Fruit fly (Drosophila melanogaster) whole organism, embryonic: Measurements from ENCODE around the gene snk.

ENCODE experiments used
- Adf1 ChIP-seq: fragments of 200-800 bp; sonication (Bioruptor generic); IDR thresholded peaks from 2 replicates; pipeline ENCODE4 v1.3.6; 2022; ENCODE audit warnings: missing biosample characterization, missing genetic modification characterization
- CG10209 ChIP-seq: fragments of 200-800 bp; sonication (Bioruptor generic); optimal IDR thresholded peaks from 3 replicates; lab custom pipeline; 2017; ENCODE audit warnings: missing biosample characterization, mild to moderate bottlenecking, missing genetic modification characterization, missing genetic modification reagents
- CG1024 ChIP-seq: fragments of 200-800 bp; sonication (Bioruptor generic); IDR thresholded peaks from 2 replicates; pipeline ENCODE4 v1.3.6; 2022; ENCODE audit warnings: missing biosample characterization, missing genetic modification characterization
- CG10274 ChIP-seq: fragments of 200-800 bp; sonication (Bioruptor generic); optimal IDR thresholded peaks from 3 replicates; lab custom pipeline; 2017; ENCODE audit warnings: missing biosample characterization, mild to moderate bottlenecking, missing genetic modification characterization
- CG14710 ChIP-seq: fragments of 200-800 bp; sonication (Bioruptor generic); optimal IDR thresholded peaks from 3 replicates; lab custom pipeline; 2019; ENCODE audit warnings: missing biosample characterization, mild to moderate bottlenecking, missing genetic modification characterization, moderate library complexity
- CG15696 ChIP-seq: fragments of 200-800 bp; sonication (Bioruptor generic); optimal IDR thresholded peaks from 2 replicates; lab custom pipeline; 2019; ENCODE audit warnings: missing biosample characterization, mild to moderate bottlenecking, missing genetic modification characterization, moderate library complexity
- CG1602 ChIP-seq: fragments of 200-800 bp; sonication (Bioruptor generic); optimal IDR thresholded peaks from 3 replicates; lab custom pipeline; 2016; ENCODE audit warnings: missing biosample characterization, missing genetic modification characterization
- CG16779 ChIP-seq: fragments of 200-800 bp; sonication (Bioruptor generic); IDR thresholded peaks from 2 replicates; pipeline ENCODE4 v1.3.6; 2022; ENCODE audit warnings: missing biosample characterization, missing genetic modification characterization
- CG17186 ChIP-seq: fragments of 200-800 bp; sonication (Bioruptor generic); optimal IDR thresholded peaks from 3 replicates; lab custom pipeline; 2017; ENCODE audit warnings: missing biosample characterization, missing genetic modification reagents, missing genetic modification characterization
- CG18476 ChIP-seq: fragments of 200-800 bp; sonication (Bioruptor generic); optimal IDR thresholded peaks from 2 replicates; lab custom pipeline; 2016; ENCODE audit warnings: missing biosample characterization, mild to moderate bottlenecking, missing genetic modification characterization
- CG31441 ChIP-seq: fragments of 200-800 bp; sonication (Bioruptor generic); IDR thresholded peaks from 2 replicates; pipeline ENCODE4 v1.3.6; 2022; ENCODE audit warnings: missing biosample characterization, missing genetic modification characterization
- CG42726 ChIP-seq: fragments of 200-800 bp; sonication (Bioruptor generic); IDR thresholded peaks from 2 replicates; pipeline ENCODE4 v1.3.6; 2022; ENCODE audit warnings: missing biosample characterization, missing genetic modification characterization; ENCODE audit not compliant: partially characterized antibody
- CG6813 ChIP-seq: fragments of 200-800 bp; sonication (Bioruptor generic); optimal IDR thresholded peaks from 2 replicates; lab custom pipeline; 2017; ENCODE audit warnings: missing biosample characterization, missing genetic modification characterization, mild to moderate bottlenecking, moderate library complexity, missing genetic modification reagents
- CG7928 ChIP-seq: fragments of 200-800 bp; sonication (Bioruptor generic); optimal IDR thresholded peaks from 2 replicates; lab custom pipeline; 2017; ENCODE audit warnings: missing biosample characterization, mild to moderate bottlenecking, missing genetic modification characterization
- CG8089 ChIP-seq: fragments of 200-800 bp; sonication (Bioruptor generic); optimal IDR thresholded peaks from 3 replicates; lab custom pipeline; 2016; ENCODE audit warnings: missing biosample characterization, missing genetic modification characterization
- CG8290 ChIP-seq, 3 experiments: fragments of 200-800 bp; sonication (Bioruptor generic); optimal IDR thresholded peaks; 2 replicates each; lab custom pipeline; 2016 to 2019; ENCODE audit warnings: missing biosample characterization in 3 of 3, missing genetic modification characterization in 3 of 3, mild to moderate bottlenecking in 2 of 3, moderate library complexity in 1 of 3
- CG8944 ChIP-seq: fragments of 200-800 bp; sonication (Bioruptor generic); optimal IDR thresholded peaks from 3 replicates; lab custom pipeline; 2016; ENCODE audit warnings: missing biosample characterization, missing genetic modification characterization
- CG9609 ChIP-seq: fragments of 200-800 bp; sonication (Bioruptor generic); optimal IDR thresholded peaks from 3 replicates; lab custom pipeline; 2016; ENCODE audit warnings: missing biosample characterization, missing genetic modification characterization
- CG9817 ChIP-seq: fragments of 200-800 bp; sonication (Bioruptor generic); optimal IDR thresholded peaks from 2 replicates; lab custom pipeline; 2018; ENCODE audit warnings: missing biosample characterization, mild to moderate bottlenecking, missing genetic modification characterization, moderate library complexity
- CrebB ChIP-seq: fragments of 200-800 bp; sonication (Bioruptor generic); optimal IDR thresholded peaks from 3 replicates; lab custom pipeline; 2018; ENCODE audit warnings: missing biosample characterization, mild to moderate bottlenecking, missing genetic modification characterization
- Deaf1 ChIP-seq: fragments of 200-800 bp; optimal IDR thresholded peaks from 3 replicates; lab custom pipeline; 2019; ENCODE audit warnings: missing biosample characterization, mild to moderate bottlenecking, missing genetic modification characterization, moderate library complexity
- Dp ChIP-seq: fragments of 200-800 bp; sonication (Bioruptor generic); optimal IDR thresholded peaks from 2 replicates; lab custom pipeline; 2018; ENCODE audit warnings: missing biosample characterization, mild to moderate bottlenecking, missing genetic modification characterization, moderate library complexity
- GATAe ChIP-seq: fragments of 200-800 bp; sonication (Bioruptor generic); conservative IDR thresholded peaks from 2 replicates; pipeline ENCODE4 v1.3.6; 2022; ENCODE audit warnings: missing biosample characterization, missing genetic modification characterization
- HLH54F ChIP-seq: fragments of 200-800 bp; sonication (Bioruptor generic); optimal IDR thresholded peaks from 3 replicates; lab custom pipeline; 2016; ENCODE audit warnings: missing biosample characterization, missing genetic modification characterization
- Med ChIP-seq: fragments of 200-800 bp; sonication (Bioruptor generic); peaks from one replicate; lab custom pipeline; 2016; ENCODE audit warnings: missing biosample characterization, missing genetic modification characterization, mild to moderate bottlenecking, inconsistent platforms, moderate library complexity
- Nf-YC ChIP-seq: fragments of 200-800 bp; optimal IDR thresholded peaks from 3 replicates; lab custom pipeline; 2019; ENCODE audit warnings: missing biosample characterization, mild to moderate bottlenecking, missing genetic modification characterization, moderate library complexity
- Ssrp ChIP-seq: fragments of 200-800 bp; sonication (Bioruptor generic); optimal IDR thresholded peaks from 2 replicates; lab custom pipeline; 2018; ENCODE audit warnings: missing biosample characterization, mild to moderate bottlenecking, missing genetic modification characterization, moderate library complexity
- Tbp ChIP-seq: fragments of >200 bp; optimal IDR thresholded peaks from 2 replicates; lab custom pipeline; 2018; ENCODE audit warnings: missing biosample characterization, missing genetic modification characterization
- amos ChIP-seq: fragments of 200-800 bp; sonication (Bioruptor generic); IDR thresholded peaks from 2 replicates; pipeline ENCODE4 v1.3.6; 2022; ENCODE audit warnings: missing biosample characterization, missing genetic modification characterization; ENCODE audit not compliant: partially characterized antibody
- az2 ChIP-seq: fragments of 200-800 bp; sonication (Bioruptor generic); optimal IDR thresholded peaks from 3 replicates; lab custom pipeline; 2016; ENCODE audit warnings: missing biosample characterization, missing genetic modification characterization
- bigmax ChIP-seq: fragments of 200-800 bp; sonication (Bioruptor generic); optimal IDR thresholded peaks from 2 replicates; lab custom pipeline; 2018; ENCODE audit warnings: missing biosample characterization, mild to moderate bottlenecking, missing genetic modification characterization
- cg ChIP-seq: fragments of 200-800 bp; sonication (Bioruptor generic); optimal IDR thresholded peaks from 3 replicates; lab custom pipeline; 2019; ENCODE audit warnings: missing biosample characterization, mild to moderate bottlenecking, missing genetic modification characterization, moderate library complexity
- ci ChIP-seq: fragments of 200-800 bp; sonication (Bioruptor generic); IDR thresholded peaks from 3 replicates; pipeline ENCODE4 v1.3.6; 2022; ENCODE audit warnings: missing biosample characterization, missing genetic modification characterization
- dm ChIP-seq: fragments of 200-800 bp; sonication (Bioruptor generic); optimal IDR thresholded peaks from 3 replicates; lab custom pipeline; 2016; ENCODE audit warnings: missing biosample characterization, missing genetic modification characterization
- gsb-n ChIP-seq: fragments of 200-800 bp; sonication (Bioruptor generic); optimal IDR thresholded peaks from 3 replicates; lab custom pipeline; 2018; ENCODE audit warnings: missing biosample characterization, mild to moderate bottlenecking, missing genetic modification characterization
- hb ChIP-seq: fragments of 200-800 bp; sonication (Bioruptor generic); IDR thresholded peaks from 3 replicates; pipeline ENCODE4 v1.3.6; 2022; ENCODE audit warnings: missing biosample characterization, missing genetic modification characterization; ENCODE audit not compliant: partially characterized antibody
- her ChIP-seq: fragments of 200-800 bp; sonication (Bioruptor generic); optimal IDR thresholded peaks from 2 replicates; lab custom pipeline; 2016; ENCODE audit warnings: missing biosample characterization, missing genetic modification characterization
- insv ChIP-seq, 2 experiments: fragments of 200-800 bp; sonication (Bioruptor generic); optimal IDR thresholded peaks; 3 replicates each; lab custom pipeline; 2016 to 2018; ENCODE audit warnings: missing biosample characterization in 2 of 2, missing genetic modification characterization in 2 of 2
- jumu ChIP-seq: fragments of 200-800 bp; sonication (Bioruptor generic); optimal IDR thresholded peaks from 3 replicates; lab custom pipeline; 2016; ENCODE audit warnings: missing biosample characterization, missing genetic modification characterization
- ken ChIP-seq: fragments of 200-800 bp; sonication (Bioruptor generic); IDR thresholded peaks from 3 replicates; pipeline ENCODE4 v1.3.6; 2022; ENCODE audit warnings: missing biosample characterization, missing genetic modification characterization
- lola ChIP-seq, 3 experiments: fragments of >200 bp in 2 of 3; fragments of 200-800 bp in 1 of 3; sonication (Bioruptor generic) in 1 of 3; optimal IDR thresholded peaks; 2 replicates each; lab custom pipeline; 2017 to 2019; ENCODE audit warnings: missing biosample characterization in 3 of 3, missing genetic modification characterization in 3 of 3, mild to moderate bottlenecking in 1 of 3, moderate library complexity in 1 of 3
- lov ChIP-seq, 2 experiments: fragments of 200-800 bp in 1 of 2; fragments of >200 bp in 1 of 2; sonication (Bioruptor generic) in 1 of 2; IDR thresholded peaks in 1 of 2; optimal IDR thresholded peaks in 1 of 2; 2 replicates in 1 of 2; 3 replicates in 1 of 2; pipeline versions ENCODE4 v1.3.6 to Lab custom; 2017 to 2022; ENCODE audit warnings: missing biosample characterization in 1 of 2, missing genetic modification characterization in 1 of 2
- nom ChIP-seq: fragments of 200-800 bp; sonication (Bioruptor generic); optimal IDR thresholded peaks from 2 replicates; lab custom pipeline; 2017; ENCODE audit warnings: missing biosample characterization, missing genetic modification characterization, mild to moderate bottlenecking, moderate library complexity, missing genetic modification reagents
- odd ChIP-seq: fragments of 200-800 bp; sonication (Bioruptor generic); optimal IDR thresholded peaks from 2 replicates; lab custom pipeline; 2017; ENCODE audit warnings: missing biosample characterization, mild to moderate bottlenecking, missing genetic modification characterization
- pho ChIP-seq: fragments of 200-800 bp; sonication (Bioruptor generic); optimal IDR thresholded peaks from 2 replicates; lab custom pipeline; 2016; ENCODE audit warnings: missing biosample characterization, missing genetic modification characterization
- pita ChIP-seq: fragments of 200-800 bp; sonication (Bioruptor generic); optimal IDR thresholded peaks from 2 replicates; lab custom pipeline; 2017; ENCODE audit warnings: missing biosample characterization, mild to moderate bottlenecking, missing genetic modification characterization
- pros ChIP-seq: fragments of 200-800 bp; sonication (Bioruptor generic); optimal IDR thresholded peaks from 3 replicates; lab custom pipeline; 2019; ENCODE audit warnings: missing biosample characterization, mild to moderate bottlenecking, missing genetic modification characterization, moderate library complexity
- ttk ChIP-seq: fragments of 200-800 bp; sonication (Bioruptor generic); IDR thresholded peaks from 2 replicates; pipeline ENCODE4 v2.1.2; 2022; ENCODE audit warnings: missing biosample characterization, missing genetic modification characterization
- vvl ChIP-seq: fragments of 200-800 bp; sonication (Bioruptor generic); IDR thresholded peaks from 2 replicates; pipeline ENCODE4 v1.3.6; 2022; ENCODE audit warnings: missing biosample characterization, missing genetic modification characterization
- wdn ChIP-seq: fragments of 200-800 bp; sonication (Bioruptor generic); IDR thresholded peaks from 2 replicates; pipeline ENCODE4 v1.3.6; 2022; ENCODE audit warnings: missing biosample characterization, missing genetic modification characterization

Gene snk

DNA sequence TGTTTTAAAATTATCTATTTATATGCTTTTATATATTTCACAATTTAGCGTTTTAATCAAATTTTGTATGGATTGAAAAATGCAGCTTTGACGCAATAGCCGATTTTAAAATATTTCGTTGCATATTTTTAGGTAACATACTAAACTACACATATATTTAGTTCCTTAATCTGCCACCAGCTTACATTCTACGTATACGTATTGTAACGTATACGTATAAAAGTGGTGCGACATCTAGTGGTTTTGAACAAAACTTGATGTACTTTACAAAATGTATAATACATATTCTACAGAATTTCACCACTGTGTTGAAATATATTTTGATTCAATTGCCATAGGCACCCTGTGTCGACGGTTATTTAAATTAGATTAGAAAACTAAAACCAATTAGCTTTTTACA, 35.7 kb upstream of the snk start (continued):
- TF ChIP-seq Dp (GFP tag; lab: Kevin White, UChicago) (peak; percentile 76), ttk (no peak), pros (no peak), CG8290 (GFP tag; optimal IDR thresholded peaks at IDR 0.05; lab: Kevin White, UChicago) (peak; percentile 28), CG8290 (tag; optimal IDR thresholded peaks at IDR 0.05; lab: Kevin White, UChicago) (peak in 1 of 2 experiments; percentile 72), Med (GFP tag; lab: Kevin White, UChicago) (peak; percentile 91), CG7928 (no peak), CG10209 (GFP tag; lab: Kevin White, UChicago) (peak; percentile 4), hb (GFP tag; lab: Robert Waterston, UW) (no peak), HLH54F (peak; percentile 0), CrebB (tag; lab: Kevin White, UChicago) (no peak), odd (GFP tag; lab: Kevin White, UChicago) (no peak), lov (optimal IDR thresholded peaks at IDR 0.05; lab: Kevin White, UChicago) (no peak), lov (GFP tag; IDR thresholded peaks at IDR 0.05; lab: Robert Waterston, UW) (no peak), amos (GFP tag; lab: Robert Waterston, UW) (peak; percentile 80), cg (no peak), CG16779 (no peak), CG8089 (peak; percentile 20), CG15696 (tag; lab: Kevin White, UChicago) (peak; percentile 44), ken (GFP tag; lab: Robert Waterston, UW) (no peak), Adf1 (GFP tag; lab: Robert Waterston, UW) (no peak), CG42726 (peak; percentile 79), CG10274 (GFP tag; lab: Kevin White, UChicago) (no peak), dm (no peak), CG1602 (GFP tag; lab: Kevin White, UChicago) (peak; percentile 36), her (GFP tag; lab: Kevin White, UChicago) (no peak), CG6813 (GFP tag; lab: Kevin White, UChicago) (no peak), Tbp (GFP tag; lab: Kevin White, UChicago) (no peak), GATAe (GFP tag; lab: Robert Waterston, UW) (no peak), Ssrp (tag; lab: Kevin White, UChicago) (no peak), jumu (GFP tag; lab: Kevin White, UChicago) (no peak), CG9817 (tag; lab: Kevin White, UChicago) (peak; percentile 38), ci (peak; percentile 54; the same call in 2 of the 3 replicates), CG14710 (peak; percentile 32), Nf-YC (tag; lab: Kevin White, UChicago) (peak; percentile 19), CG31441 (GFP tag; lab: Robert Waterston, UW) (no peak), nom (no peak), wdn (GFP tag; lab: Robert Waterston, UW) (no peak), gsb-n (tag; lab: Kevin White, UChicago) (peak; percentile 24), CG8944 (GFP tag; lab: Kevin White, UChicago) (peak; percentile 9), lola (GFP tag; optimal IDR thresholded peaks at IDR 0.05; lab: Kevin White, UChicago) (peak in 1 of 3 experiments; percentile 3), Deaf1 (tag; lab: Kevin White, UChicago) (no peak), bigmax (GFP tag; lab: Kevin White, UChicago) (no peak), CG9609 (GFP tag; lab: Kevin White, UChicago) (peak; percentile 30), az2 (GFP tag; lab: Kevin White, UChicago) (peak; percentile 38), pita (GFP tag; lab: Kevin White, UChicago) (peak; percentile 66), pho (GFP tag; lab: Kevin White, UChicago) (peak; percentile 18), CG1024 (GFP tag; lab: Robert Waterston, UW) (no peak), vvl (GFP tag; lab: Robert Waterston, UW) (peak; percentile 73), insv (GFP tag; optimal IDR thresholded peaks at IDR 0.05; lab: Kevin White, UChicago) (peak in 1 of 2 experiments; percentile 74), CG17186 (GFP tag; lab: Kevin White, UChicago) (no peak), CG18476 (GFP tag; lab: Kevin White, UChicago) (no peak)
